Worm (Caenorhabditis elegans): Measurements from ENCODE around the gene R151.8.

Gene R151.8

ce11 chrIII:7179538-7180301 lies 49.9 kb downstream of the R151.8 start, which contains the start of the genes rps-14 and rpl-36 (continued):
- peak; percentile 75 for TF ChIP-seq ztf-7 (tag; optimal IDR thresholded peaks at IDR 0.05)
- peak; percentile 95 for TF ChIP-seq dve-1 (tag; optimal IDR thresholded peaks at IDR 0.05; ENCODE audit: insufficient read depth)
- TF ChIP-seq nhr-11 (tag; optimal IDR thresholded peaks at IDR 0.05), result peak; percentile 81
- peak; percentile 76 for TF ChIP-seq duxl-1 (tag; optimal IDR thresholded peaks at IDR 0.05; ENCODE audit: poor library complexity)
- peak; percentile 49 for TF ChIP-seq fkh-10 (GFP tag; optimal IDR thresholded peaks at IDR 0.05)
- peak; percentile 12 for TF ChIP-seq ces-1 (GFP tag; optimal IDR thresholded peaks at IDR 0.05)

ce11 chrIII:7178497-7178896 lies 51.1 kb downstream of the R151.8 start:
- peak; percentile 16; the same call in 1 of the 2 replicates for TF ChIP-seq pha-4 (GFP tag; IDR thresholded peaks at IDR 0.05)
- TF ChIP-seq pha-4 (tag; optimal IDR thresholded peaks at IDR 0.05), result no peak
- no peak for TF ChIP-seq lir-3 (tag; optimal IDR thresholded peaks at IDR 0.05)
- TF ChIP-seq F49E8.2 (tag; optimal IDR thresholded peaks at IDR 0.05; ENCODE audit: borderline replicate concordance), result peak; percentile 65
- TF ChIP-seq unc-62 (GFP tag; optimal IDR thresholded peaks at IDR 0.05 in 1 of 2), result no peak
- TF ChIP-seq unc-62 (tag; optimal IDR thresholded peaks at IDR 0.05), result no peak
- 0 out of 2 replicates have a peak, but pooled peaks have one; percentile 28 for TF ChIP-seq php-3 (GFP tag; IDR thresholded peaks at IDR 0.05)
- peak; percentile 48 for TF ChIP-seq lin-38 (GFP tag; IDR thresholded peaks at IDR 0.05)
- TF ChIP-seq Y105C5A.15 (GFP tag; IDR thresholded peaks at IDR 0.05), result 0 out of 2 replicates have a peak, but pooled peaks have one; percentile 41
- TF ChIP-seq cey-2 (tag; optimal IDR thresholded peaks at IDR 0.05; ENCODE audit: borderline replicate concordance, insufficient read depth), result no peak
- TF ChIP-seq daf-19 (GFP tag; conservative IDR thresholded peaks at IDR 0.05), result 0 out of 2 replicates have a peak, but pooled peaks have one; percentile 40
- TF ChIP-seq lin-1 (GFP tag; IDR thresholded peaks at IDR 0.05), result 0 out of 2 replicates have a peak, but pooled peaks have one; percentile 35
- no peak for TF ChIP-seq saeg-2 (GFP tag; IDR thresholded peaks at IDR 0.05)
- TF ChIP-seq Y48G9A.11 (GFP tag; IDR thresholded peaks at IDR 0.05), result peak; percentile 39; the same call in 1 of the 2 replicates

Measured in whole organism, L4 larva.